Fruit fly (Drosophila melanogaster) whole organism, embryonic: Measurements from ENCODE around the gene Cpr62Ba.

Source experiments
- ATbp ChIP-seq: fragments of 200-800 bp; sonication (Bioruptor generic); optimal IDR thresholded peaks from 2 replicates; lab custom pipeline; 2017; ENCODE audit warnings: missing biosample characterization, mild to moderate bottlenecking, missing genetic modification characterization, missing genetic modification reagents
- Aef1 ChIP-seq: fragments of 200-800 bp; sonication (Bioruptor generic); IDR thresholded peaks from 3 replicates; pipeline ENCODE4 v1.3.6; 2022; ENCODE audit warnings: missing biosample characterization, missing genetic modification characterization
- B-H1 ChIP-seq: fragments of 200-800 bp; sonication (Bioruptor generic); IDR thresholded peaks from 3 replicates; pipeline ENCODE4 v1.3.6; 2022; ENCODE audit warnings: missing biosample characterization, missing genetic modification characterization
- CG10654 ChIP-seq: fragments of 200-800 bp; sonication (Bioruptor generic); optimal IDR thresholded peaks from 2 replicates; lab custom pipeline; 2016; ENCODE audit warnings: missing biosample characterization, missing genetic modification characterization
- CG11247 ChIP-seq: fragments of 200-800 bp; sonication (Bioruptor generic); IDR thresholded peaks from 2 replicates; pipeline ENCODE4 v1.3.6; 2022; ENCODE audit warnings: missing biosample characterization, missing genetic modification characterization
- CG15011 ChIP-seq: fragments of 200-800 bp; sonication (Bioruptor generic); optimal IDR thresholded peaks from 3 replicates; lab custom pipeline; 2018; ENCODE audit warnings: missing biosample characterization, mild to moderate bottlenecking, missing genetic modification characterization
- CG16813 ChIP-seq: fragments of 200-800 bp; sonication (Bioruptor generic); IDR thresholded peaks from 3 replicates; pipeline ENCODE4 v1.3.6; 2022; ENCODE audit warnings: missing biosample characterization, missing genetic modification characterization; ENCODE audit not compliant: partially characterized antibody
- CG2129 ChIP-seq: fragments of 200-800 bp; sonication (Bioruptor generic); IDR thresholded peaks from 2 replicates; pipeline ENCODE4 v1.3.6; 2022; ENCODE audit warnings: missing biosample characterization, missing genetic modification characterization; ENCODE audit not compliant: partially characterized antibody
- CG2678 ChIP-seq: fragments of 200-800 bp; sonication (Bioruptor generic); optimal IDR thresholded peaks from 3 replicates; lab custom pipeline; 2019; ENCODE audit warnings: missing biosample characterization, mild to moderate bottlenecking, missing genetic modification characterization, moderate library complexity
- CG2875 ChIP-seq: fragments of 200-800 bp; sonication (Bioruptor generic); optimal IDR thresholded peaks from 2 replicates; lab custom pipeline; 2017; ENCODE audit warnings: missing biosample characterization, mild to moderate bottlenecking, missing genetic modification characterization, missing genetic modification reagents
- CG30020 ChIP-seq: fragments of 200-800 bp; optimal IDR thresholded peaks from 2 replicates; lab custom pipeline; 2019; ENCODE audit warnings: missing biosample characterization, mild to moderate bottlenecking, missing genetic modification characterization, moderate library complexity
- CG4360 ChIP-seq: fragments of 200-800 bp; sonication (Bioruptor generic); IDR thresholded peaks from 2 replicates; pipeline ENCODE4 v1.3.6; 2022; ENCODE audit warnings: missing biosample characterization, missing genetic modification characterization
- CG4404 ChIP-seq: fragments of 200-800 bp; sonication (Bioruptor generic); IDR thresholded peaks from 2 replicates; pipeline ENCODE4 v1.3.6; 2022; ENCODE audit warnings: missing biosample characterization, missing genetic modification characterization
- CG4730 ChIP-seq: fragments of 200-800 bp; sonication (Bioruptor generic); IDR thresholded peaks from 2 replicates; pipeline ENCODE4 v1.3.6; 2022; ENCODE audit warnings: missing biosample characterization, missing genetic modification characterization
- CG5180 ChIP-seq: fragments of 200-800 bp; sonication (Bioruptor generic); optimal IDR thresholded peaks from 3 replicates; lab custom pipeline; 2017; ENCODE audit warnings: missing biosample characterization, missing genetic modification characterization, mild to moderate bottlenecking, moderate library complexity, missing genetic modification reagents
- CG7745 ChIP-seq: fragments of 200-800 bp; sonication (Bioruptor generic); optimal IDR thresholded peaks from 2 replicates; lab custom pipeline; 2018; ENCODE audit warnings: missing biosample characterization, mild to moderate bottlenecking, missing genetic modification characterization, moderate library complexity
- CG8281 ChIP-seq: fragments of 200-800 bp; sonication (Bioruptor generic); optimal IDR thresholded peaks from 2 replicates; lab custom pipeline; 2018; ENCODE audit warnings: missing biosample characterization, mild to moderate bottlenecking, missing genetic modification characterization, moderate library complexity
- CG8924 ChIP-seq: fragments of 200-800 bp; optimal IDR thresholded peaks from 3 replicates; lab custom pipeline; 2019; ENCODE audit warnings: missing biosample characterization, mild to moderate bottlenecking, missing genetic modification characterization, moderate library complexity
- Dek ChIP-seq: fragments of 200-800 bp; sonication (Bioruptor generic); optimal IDR thresholded peaks from 3 replicates; lab custom pipeline; 2019; ENCODE audit warnings: missing biosample characterization, mild to moderate bottlenecking, missing genetic modification characterization, moderate library complexity
- Eip74EF ChIP-seq, 2 experiments: fragments of 200-800 bp in 1 of 2; fragments of >200 bp in 1 of 2; sonication (Bioruptor generic) in 1 of 2; optimal IDR thresholded peaks; 2 replicates each; lab custom pipeline; 2017 to 2019; ENCODE audit warnings: missing biosample characterization in 2 of 2, missing genetic modification characterization in 2 of 2, mild to moderate bottlenecking in 1 of 2, moderate library complexity in 1 of 2
- Elba2 ChIP-seq: fragments of 200-800 bp; sonication (Bioruptor generic); optimal IDR thresholded peaks from 3 replicates; lab custom pipeline; 2016; ENCODE audit warnings: missing biosample characterization, missing genetic modification characterization
- HLH4C ChIP-seq: fragments of 200-800 bp; sonication (Bioruptor generic); IDR thresholded peaks from 3 replicates; pipeline ENCODE4 v1.3.6; 2022; ENCODE audit warnings: missing biosample characterization, missing genetic modification characterization; ENCODE audit not compliant: partially characterized antibody
- MTF-1 ChIP-seq: fragments of 200-800 bp; sonication (Bioruptor generic); optimal IDR thresholded peaks from 2 replicates; lab custom pipeline; 2018; ENCODE audit warnings: missing biosample characterization, mild to moderate bottlenecking, missing genetic modification characterization, borderline replicate concordance
- Spps ChIP-seq: fragments of 200-800 bp; sonication (Bioruptor generic); optimal IDR thresholded peaks from 2 replicates; lab custom pipeline; 2018; ENCODE audit warnings: missing biosample characterization, mild to moderate bottlenecking, missing genetic modification characterization
- Stat92E ChIP-seq, 3 experiments: fragments of >200 bp in 2 of 3; fragments of 200-800 bp in 1 of 3; sonication (Bioruptor generic) in 1 of 3; optimal IDR thresholded peaks; 2 replicates each; lab custom pipeline; 2017 to 2019; ENCODE audit warnings: missing biosample characterization in 3 of 3, missing genetic modification characterization in 3 of 3, mild to moderate bottlenecking in 1 of 3, moderate library complexity in 1 of 3
- Xrp1 ChIP-seq: fragments of 200-800 bp; sonication (Bioruptor generic); IDR thresholded peaks from 2 replicates; pipeline ENCODE4 v1.3.6; 2022; ENCODE audit warnings: missing biosample characterization, missing genetic modification characterization
- amos ChIP-seq: fragments of 200-800 bp; sonication (Bioruptor generic); IDR thresholded peaks from 2 replicates; pipeline ENCODE4 v1.3.6; 2022; ENCODE audit warnings: missing biosample characterization, missing genetic modification characterization; ENCODE audit not compliant: partially characterized antibody
- aop ChIP-seq: fragments of 200-800 bp; sonication (Bioruptor generic); IDR thresholded peaks from 2 replicates; pipeline ENCODE4 v1.3.6; 2022; ENCODE audit warnings: missing biosample characterization, missing genetic modification characterization
- bbx ChIP-seq: fragments of 200-800 bp; sonication (Bioruptor generic); IDR thresholded peaks from 2 replicates; pipeline ENCODE4 v1.3.6; 2022; ENCODE audit warnings: missing biosample characterization, missing genetic modification characterization; ENCODE audit not compliant: partially characterized antibody
- chinmo ChIP-seq: fragments of 200-800 bp; sonication (Bioruptor generic); IDR thresholded peaks from 4 replicates; pipeline ENCODE4 v1.3.6; 2022; ENCODE audit warnings: missing biosample characterization, missing genetic modification characterization; ENCODE audit not compliant: partially characterized antibody
- dan ChIP-seq: fragments of 200-800 bp; sonication (Bioruptor generic); IDR thresholded peaks from 2 replicates; pipeline ENCODE4 v1.3.6; 2022; ENCODE audit warnings: missing biosample characterization, missing genetic modification characterization
- gce ChIP-seq: fragments of 200-800 bp; sonication (Bioruptor generic); IDR thresholded peaks from 3 replicates; pipeline ENCODE4 v1.3.6; 2022; ENCODE audit warnings: missing biosample characterization, missing genetic modification characterization
- her ChIP-seq: fragments of 200-800 bp; sonication (Bioruptor generic); optimal IDR thresholded peaks from 2 replicates; lab custom pipeline; 2016; ENCODE audit warnings: missing biosample characterization, missing genetic modification characterization
- jigr1 ChIP-seq: fragments of 200-800 bp; sonication (Bioruptor generic); IDR thresholded peaks from 3 replicates; pipeline ENCODE4 v1.3.6; 2022; ENCODE audit warnings: missing biosample characterization, missing genetic modification characterization
- maf-S ChIP-seq: fragments of 200-800 bp; sonication (Bioruptor generic); optimal IDR thresholded peaks from 2 replicates; lab custom pipeline; 2016; ENCODE audit warnings: missing biosample characterization, missing genetic modification characterization
- nerfin-2 ChIP-seq: fragments of 200-800 bp; sonication (Bioruptor generic); IDR thresholded peaks from 2 replicates; pipeline ENCODE4 v1.3.6; 2022; ENCODE audit warnings: missing biosample characterization, missing genetic modification characterization; ENCODE audit not compliant: partially characterized antibody
- nmo ChIP-seq: fragments of 200-800 bp; sonication (Bioruptor generic); optimal IDR thresholded peaks from 2 replicates; lab custom pipeline; 2018; ENCODE audit warnings: missing biosample characterization, mild to moderate bottlenecking, missing genetic modification characterization, moderate library complexity
- pnt ChIP-seq: fragments of 200-800 bp; sonication (Bioruptor generic); optimal IDR thresholded peaks from 3 replicates; lab custom pipeline; 2016; ENCODE audit warnings: missing biosample characterization, missing genetic modification characterization
- pros ChIP-seq: fragments of 200-800 bp; sonication (Bioruptor generic); optimal IDR thresholded peaks from 3 replicates; lab custom pipeline; 2019; ENCODE audit warnings: missing biosample characterization, mild to moderate bottlenecking, missing genetic modification characterization, moderate library complexity
- pzg ChIP-seq: fragments of 200-800 bp; sonication (Bioruptor generic); optimal IDR thresholded peaks from 3 replicates; lab custom pipeline; 2018; ENCODE audit warnings: missing biosample characterization, mild to moderate bottlenecking, missing genetic modification characterization, moderate library complexity
- slp2 ChIP-seq: fragments of 200-800 bp; sonication (Bioruptor generic); optimal IDR thresholded peaks from 2 replicates; lab custom pipeline; 2016; ENCODE audit warnings: missing biosample characterization, missing genetic modification characterization
- tll ChIP-seq, 2 experiments: fragments of 200-800 bp in 1 of 2; fragments of >200 bp in 1 of 2; sonication (Bioruptor generic) in 1 of 2; optimal IDR thresholded peaks; 2 replicates each; lab custom pipeline; 2017 to 2019; ENCODE audit warnings: missing biosample characterization in 2 of 2, missing genetic modification characterization in 2 of 2, mild to moderate bottlenecking in 1 of 2, moderate library complexity in 1 of 2
- trh ChIP-seq: fragments of 200-800 bp; sonication (Bioruptor generic); optimal IDR thresholded peaks from 2 replicates; lab custom pipeline; 2016; ENCODE audit warnings: missing biosample characterization, missing genetic modification characterization
- vfl ChIP-seq: fragments of 200-800 bp; sonication (Bioruptor generic); optimal IDR thresholded peaks from 2 replicates; lab custom pipeline; 2016; ENCODE audit warnings: missing biosample characterization, missing genetic modification characterization
- wor ChIP-seq: fragments of 200-800 bp; sonication (Bioruptor generic); IDR thresholded peaks from 2 replicates; pipeline ENCODE4 v1.3.6; 2022; ENCODE audit warnings: missing biosample characterization, missing genetic modification characterization
- z ChIP-seq: fragments of 200-800 bp; sonication (Bioruptor generic); IDR thresholded peaks from 3 replicates; pipeline ENCODE4 v1.3.6; 2022; ENCODE audit warnings: missing biosample characterization, missing genetic modification characterization

The Cpr62Ba gene

dm6 chr3L:1774713-1775648 lies 56.6 kb downstream of the Cpr62Ba start, which contains the start of the genes CG13933 and PolD2 (continued):
- TF ChIP-seq Aef1 (GFP tag; lab: Robert Waterston, UW) = peak; percentile 98
- no peak for TF ChIP-seq CG15011 (GFP tag; lab: Kevin White, UChicago)
- TF ChIP-seq amos = peak; percentile 57; the same call in 1 of the 2 replicates
- TF ChIP-seq CG5180 = no peak
- peak; percentile 90 for TF ChIP-seq CG11247
- TF ChIP-seq CG4360 (GFP tag; lab: Robert Waterston, UW) = peak; percentile 60; the same call in 1 of the 2 replicates
- TF ChIP-seq jigr1 (GFP tag; lab: Robert Waterston, UW) = peak; percentile 73; the same call in 2 of the 3 replicates
- peak; percentile 99 for TF ChIP-seq Xrp1
- no peak for TF ChIP-seq tll (GFP tag; optimal IDR thresholded peaks at IDR 0.05; lab: Kevin White, UChicago)
- peak; percentile 89 for TF ChIP-seq gce (GFP tag; lab: Robert Waterston, UW)
- TF ChIP-seq pros (GFP tag; lab: Kevin White, UChicago) = no peak
- peak; percentile 81 for TF ChIP-seq slp2 (GFP tag; lab: Kevin White, UChicago)
- peak; percentile 98 for TF ChIP-seq wor (GFP tag; lab: Robert Waterston, UW)
- peak; percentile 94 for TF ChIP-seq dan (GFP tag; lab: Robert Waterston, UW)
- peak; percentile 72 for TF ChIP-seq MTF-1 (GFP tag; lab: Kevin White, UChicago)
- no peak for TF ChIP-seq CG10654 (GFP tag; lab: Kevin White, UChicago)
- peak; percentile 99 for TF ChIP-seq CG8924 (tag; lab: Kevin White, UChicago)
- peak; percentile 60 for TF ChIP-seq Elba2 (GFP tag; lab: Kevin White, UChicago)
- peak; percentile 92 for TF ChIP-seq CG4404
- TF ChIP-seq vfl (GFP tag; lab: Kevin White, UChicago) = peak; percentile 67
- peak; percentile 25 for TF ChIP-seq CG2129 (GFP tag; lab: Robert Waterston, UW)
- TF ChIP-seq aop (GFP tag; lab: Robert Waterston, UW) = peak; percentile 94
- peak; percentile 81 for TF ChIP-seq bbx
- TF ChIP-seq trh = peak; percentile 92
- TF ChIP-seq Spps = peak; percentile 75
- peak; percentile 92 for TF ChIP-seq CG7745 (tag; lab: Kevin White, UChicago)
- TF ChIP-seq z (GFP tag; lab: Robert Waterston, UW) = no peak
- peak; percentile 65; the same call in 1 of the 4 replicates for TF ChIP-seq chinmo (GFP tag; lab: Robert Waterston, UW)
- peak in 1 of 3 experiments; percentile 95 for TF ChIP-seq Stat92E (GFP tag; optimal IDR thresholded peaks at IDR 0.05; lab: Kevin White, UChicago)
- TF ChIP-seq nerfin-2 (GFP tag; lab: Robert Waterston, UW) = peak; percentile 95
- TF ChIP-seq HLH4C = peak; percentile 95
- TF ChIP-seq CG2875 (GFP tag; lab: Kevin White, UChicago) = peak; percentile 90
- peak; percentile 94 for TF ChIP-seq CG4730 (GFP tag; lab: Robert Waterston, UW)
- TF ChIP-seq CG8281 (tag; lab: Kevin White, UChicago) = no peak
- peak; percentile 77 for TF ChIP-seq pnt
- TF ChIP-seq her (GFP tag; lab: Kevin White, UChicago) = peak; percentile 69
- TF ChIP-seq Eip74EF (GFP tag; optimal IDR thresholded peaks at IDR 0.05; lab: Kevin White, UChicago) = peak in 1 of 2 experiments; percentile 97
- TF ChIP-seq CG2678 (tag; lab: Kevin White, UChicago) = peak; percentile 92
- TF ChIP-seq nmo = peak; percentile 99
- peak; percentile 97 for TF ChIP-seq Dek (tag; lab: Kevin White, UChicago)
- TF ChIP-seq B-H1 (GFP tag; lab: Robert Waterston, UW) = peak; percentile 97
- TF ChIP-seq ATbp = no peak
- TF ChIP-seq CG16813 (GFP tag; lab: Robert Waterston, UW) = peak; percentile 78
- TF ChIP-seq maf-S (GFP tag; lab: Kevin White, UChicago) = peak; percentile 55
- peak; percentile 89 for TF ChIP-seq CG30020 (tag; lab: Kevin White, UChicago)
- peak; percentile 23 for TF ChIP-seq pzg (GFP tag; lab: Kevin White, UChicago)
